Worm (Caenorhabditis elegans): ENCODE data around the gene F19C6.2.

ce11 chrX:9988884-9989283 lies 11.9 kb upstream of the F19C6.2 start:
- TF ChIP-seq ama-1 (optimal IDR thresholded peaks at IDR 0.05) (no peak), K02D7.2 (tag; optimal IDR thresholded peaks at IDR 0.05) (no peak)
